Worm (Caenorhabditis elegans) whole organism, L1 larva: Measurements from ENCODE around the gene epg-3.

Experiments
- ama-1 ChIP-seq: fragments of 150-350 bp; optimal IDR thresholded peaks from 2 replicates; lab custom pipeline; 2014
- nhr-11 ChIP-seq: fragments of 150-350 bp; optimal IDR thresholded peaks from 2 replicates; lab custom pipeline; 2014; ENCODE audit warnings: missing biosample characterization, missing genetic modification characterization
- nhr-12 ChIP-seq: sonication (generic microtip); optimal IDR thresholded peaks from 2 replicates; lab custom pipeline; 2017; ENCODE audit warnings: missing biosample characterization, missing genetic modification characterization
- nhr-28 ChIP-seq: fragments of 150-350 bp; optimal IDR thresholded peaks from 2 replicates; lab custom pipeline; 2014; ENCODE audit warnings: missing biosample characterization, missing genetic modification characterization
- nhr-47 ChIP-seq: sonication (generic microtip); optimal IDR thresholded peaks from 2 replicates; lab custom pipeline; 2016; ENCODE audit warnings: mild to moderate bottlenecking, missing genetic modification characterization, moderate library complexity, missing compliant biosample characterization
- nhr-76 ChIP-seq: sonication (generic microtip); optimal IDR thresholded peaks from 2 replicates; lab custom pipeline; 2017; ENCODE audit warnings: missing biosample characterization, missing genetic modification characterization
- nhr-84 ChIP-seq: sonication (generic microtip); optimal IDR thresholded peaks from 2 replicates; lab custom pipeline; 2017; ENCODE audit warnings: missing biosample characterization, missing genetic modification characterization
- pqm-1 ChIP-seq: sonication (generic microtip); optimal IDR thresholded peaks from 3 replicates; lab custom pipeline; 2017; ENCODE audit warnings: missing biosample characterization, missing genetic modification characterization
- rnt-1 ChIP-seq: sonication (generic microtip); optimal IDR thresholded peaks from 2 replicates; lab custom pipeline; 2016; ENCODE audit warnings: mild to moderate bottlenecking, missing genetic modification characterization, moderate library complexity, missing compliant biosample characterization
- ztf-4 ChIP-seq: fragments of 150-350 bp; optimal IDR thresholded peaks from 2 replicates; lab custom pipeline; 2014; ENCODE audit warnings: missing biosample characterization, missing genetic modification characterization

ce11 chrIII:12885153-12885552 is 49.4 kb upstream of the epg-3 start:
- no peak for TF ChIP-seq ama-1 (lab: Kevin White, UChicago)
- TF ChIP-seq rnt-1 (tag; lab: Kevin White, UChicago): no peak
- no peak for TF ChIP-seq nhr-11 (tag; lab: Kevin White, UChicago)
- TF ChIP-seq nhr-84 (tag; lab: Kevin White, UChicago): no peak
- no peak for TF ChIP-seq nhr-76
- no peak for TF ChIP-seq nhr-47 (tag; lab: Kevin White, UChicago)
- no peak for TF ChIP-seq nhr-12 (tag; lab: Kevin White, UChicago)
- no peak for TF ChIP-seq nhr-28 (tag; lab: Kevin White, UChicago)
- TF ChIP-seq pqm-1 (tag; lab: Kevin White, UChicago): no peak
- no peak for TF ChIP-seq ztf-4 (tag; lab: Kevin White, UChicago)
